Worm (Caenorhabditis elegans): ENCODE data around the gene F38B6.6.

F38B6.6 gene

DNA sequence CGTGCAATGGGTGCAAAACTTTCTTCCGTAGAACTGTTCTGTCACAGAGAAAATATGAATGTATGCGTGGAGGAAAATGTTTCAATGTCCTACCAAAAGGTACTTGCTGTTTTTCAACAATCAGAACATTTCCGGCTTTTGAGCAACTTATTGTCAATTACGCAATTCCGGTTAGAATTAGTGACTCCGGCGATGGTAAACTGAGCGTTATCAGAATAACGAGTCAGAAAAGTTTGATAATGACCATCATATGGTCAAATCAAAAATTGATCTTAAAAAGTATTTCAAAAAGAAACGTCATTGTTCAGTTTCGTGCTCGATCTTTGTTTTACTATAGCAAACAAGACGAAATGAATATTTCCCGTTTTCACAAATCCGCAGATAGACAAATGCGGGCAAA, 33.1 kb downstream of the F38B6.6 start:
- TF ChIP-seq ttx-3 (tag; optimal IDR thresholded peaks at IDR 0.05), result no peak
- no peak for TF ChIP-seq T23F11.4 (GFP tag; optimal IDR thresholded peaks at IDR 0.05)
- no peak for TF ChIP-seq ceh-14 (tag; optimal IDR thresholded peaks at IDR 0.05)
- no peak for TF ChIP-seq ceh-34 (tag; optimal IDR thresholded peaks at IDR 0.05)
- TF ChIP-seq tbx-2 (tag; optimal IDR thresholded peaks at IDR 0.05), result no peak
- no peak for TF ChIP-seq madf-2 (tag; optimal IDR thresholded peaks at IDR 0.05)
- no peak for TF ChIP-seq pha-4 (tag; optimal IDR thresholded peaks at IDR 0.05)
- TF ChIP-seq tbx-7 (tag; optimal IDR thresholded peaks at IDR 0.05), result no peak
- TF ChIP-seq C38D4.7 (GFP tag; optimal IDR thresholded peaks at IDR 0.05), result no peak
- TF ChIP-seq K09A11.1 (tag; optimal IDR thresholded peaks at IDR 0.05; ENCODE audit: insufficient read depth), result no peak
- TF ChIP-seq hlh-8 (tag; optimal IDR thresholded peaks at IDR 0.05), result no peak
- no peak for TF ChIP-seq elt-2 (tag; optimal IDR thresholded peaks at IDR 0.05)
- no peak for TF ChIP-seq ceh-9 (tag; optimal IDR thresholded peaks at IDR 0.05)

DNA sequence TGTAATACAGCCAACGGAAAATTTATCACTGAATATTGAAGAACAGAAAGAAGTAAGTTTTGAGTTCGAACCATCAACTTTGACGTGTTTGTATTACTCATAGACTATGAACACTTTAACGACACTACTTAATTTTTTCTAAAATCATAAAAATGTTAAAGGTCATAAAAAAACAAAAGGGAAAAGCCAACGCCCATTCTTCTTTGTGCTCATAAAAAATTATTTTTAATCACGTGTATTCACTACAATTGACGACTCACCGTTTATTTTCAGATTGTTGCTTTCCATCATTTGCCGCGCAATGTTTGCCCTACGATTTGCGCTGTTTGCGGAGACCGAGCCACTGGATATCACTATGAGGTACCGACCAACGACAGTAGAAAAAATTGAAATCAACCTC, 33.6 kb downstream of the F38B6.6 start:
- TF ChIP-seq lim-6 (tag; optimal IDR thresholded peaks at IDR 0.05) (no peak), eyg-1 (tag; optimal IDR thresholded peaks at IDR 0.05) (no peak), pat-9 (tag; optimal IDR thresholded peaks at IDR 0.05) (no peak), ama-1 (optimal IDR thresholded peaks at IDR 0.05) (no peak)

ce11 chrX:6655163-6655562, 34.7 kb downstream of the F38B6.6 start, which contains the start of gene nhr-173:
nhr-173 (plus strand) TSS chrX:6655528.
- TF ChIP-seq K02D7.2 (tag; optimal IDR thresholded peaks at IDR 0.05), result no peak

- TF ChIP-seq tbx-2 (tag; optimal IDR thresholded peaks at IDR 0.05) (no peak), npax-4 (tag; optimal IDR thresholded peaks at IDR 0.05) (no peak), mec-3 (tag; optimal IDR thresholded peaks at IDR 0.05; ENCODE audit: borderline replicate concordance) (no peak), ref-2 (tag; optimal IDR thresholded peaks at IDR 0.05) (no peak), ztf-16 (tag; optimal IDR thresholded peaks at IDR 0.05) (no peak), elt-2 (tag; optimal IDR thresholded peaks at IDR 0.05) (no peak), hlh-15 (tag; optimal IDR thresholded peaks at IDR 0.05) (no peak), C38D4.7 (GFP tag; optimal IDR thresholded peaks at IDR 0.05) (no peak), ahr-1 (tag; optimal IDR thresholded peaks at IDR 0.05) (no peak), eyg-1 (tag; optimal IDR thresholded peaks at IDR 0.05) (no peak), ama-1 (optimal IDR thresholded peaks at IDR 0.05) (no peak), ceh-34 (tag; optimal IDR thresholded peaks at IDR 0.05) (no peak), pag-3 (tag; optimal IDR thresholded peaks at IDR 0.05; ENCODE audit: borderline replicate concordance) (no peak), unc-3 (GFP tag; conservative IDR thresholded peaks at IDR 0.05) (no peak), unc-3 (tag; optimal IDR thresholded peaks at IDR 0.05) (no peak)
These were observed 35.7 kb downstream of the F38B6.6 start for ce11 chrX:6654139-6654538.

DNA sequence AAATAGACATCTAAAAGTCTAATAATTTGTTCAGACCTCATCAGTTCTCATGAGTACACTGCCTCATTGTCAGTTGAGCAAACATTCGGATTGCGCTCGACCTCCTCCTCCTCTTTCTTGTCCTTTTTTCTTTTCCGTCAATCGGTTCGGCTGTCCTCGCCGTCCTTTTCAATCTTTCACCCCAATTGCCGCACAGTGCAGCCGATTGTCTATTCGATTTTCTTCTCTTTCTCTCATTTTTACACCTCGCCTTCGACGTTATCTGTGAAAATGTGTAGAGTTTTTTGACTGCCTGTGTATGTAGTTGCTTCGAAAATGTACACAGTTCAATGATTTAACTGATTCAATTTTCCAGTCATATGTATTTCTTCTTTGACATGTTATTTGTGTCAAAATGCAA, 36.7 kb downstream of the F38B6.6 start:
- no peak for TF ChIP-seq ceh-6 (GFP tag; optimal IDR thresholded peaks at IDR 0.05)
- no peak for TF ChIP-seq ztf-16 (tag; optimal IDR thresholded peaks at IDR 0.05)
- no peak for TF ChIP-seq pqm-1 (tag; optimal IDR thresholded peaks at IDR 0.05)
- TF ChIP-seq K09A11.1 (tag; optimal IDR thresholded peaks at IDR 0.05; ENCODE audit: insufficient read depth), result no peak
- TF ChIP-seq npax-4 (tag; optimal IDR thresholded peaks at IDR 0.05), result no peak
- no peak for TF ChIP-seq pag-3 (tag; optimal IDR thresholded peaks at IDR 0.05; ENCODE audit: borderline replicate concordance)
- TF ChIP-seq ceh-2 (tag; optimal IDR thresholded peaks at IDR 0.05), result no peak
- TF ChIP-seq ceh-34 (tag; optimal IDR thresholded peaks at IDR 0.05), result no peak
- TF ChIP-seq lin-11 (tag; optimal IDR thresholded peaks at IDR 0.05), result no peak
- TF ChIP-seq dve-1 (tag; optimal IDR thresholded peaks at IDR 0.05), result no peak
- no peak for TF ChIP-seq fkh-6 (tag; optimal IDR thresholded peaks at IDR 0.05)
- TF ChIP-seq ceh-9 (tag; optimal IDR thresholded peaks at IDR 0.05), result no peak
- TF ChIP-seq T23F11.4 (GFP tag; optimal IDR thresholded peaks at IDR 0.05), result no peak
- TF ChIP-seq unc-86 (tag; optimal IDR thresholded peaks at IDR 0.05), result no peak

Data from whole organism, late embryonic.